Fruit fly (Drosophila melanogaster): ENCODE data around the gene CG46320.

The CG46320 gene

dm6 chr3L:5634188-5634894 is 29.6 kb upstream of the CG46320 start:
- peak; percentile 27 for TF ChIP-seq Dif (GFP tag; optimal IDR thresholded peaks at IDR 0.05; ENCODE audit: partially characterized antibody)
- TF ChIP-seq h (GFP tag; optimal IDR thresholded peaks at IDR 0.05) = no peak
- no peak for TF ChIP-seq tai (GFP tag; optimal IDR thresholded peaks at IDR 0.05)
- TF ChIP-seq dl (GFP tag; optimal IDR thresholded peaks at IDR 0.05; ENCODE audit: insufficient read depth in 1 of 2, partially characterized antibody in 2 of 2) = peak in 1 of 2 experiments; percentile 26
- peak; percentile 66 for TF ChIP-seq Dfd (GFP tag; optimal IDR thresholded peaks at IDR 0.05)
- peak; percentile 78 for TF ChIP-seq psq (GFP tag; optimal IDR thresholded peaks at IDR 0.05)

dm6 chr3L:5635237-5636025 is 28.5 kb upstream of the CG46320 start:
- TF ChIP-seq fru (GFP tag; optimal IDR thresholded peaks at IDR 0.05) = peak; percentile 4
- TF ChIP-seq CrebA (GFP tag; optimal IDR thresholded peaks at IDR 0.05; ENCODE audit: borderline replicate concordance) = no peak
- TF ChIP-seq foxo (GFP tag; optimal IDR thresholded peaks at IDR 0.05) = peak in 1 of 2 experiments; percentile 4

dm6 chr3L:5637477-5637876 is 26.4 kb upstream of the CG46320 start:
- no peak for TF ChIP-seq woc (GFP tag; optimal IDR thresholded peaks at IDR 0.05)
- no peak for TF ChIP-seq Mio (GFP tag; optimal IDR thresholded peaks at IDR 0.05)
- TF ChIP-seq OdsH (GFP tag; optimal IDR thresholded peaks at IDR 0.05) = peak; percentile 43
- no peak for TF ChIP-seq N (GFP tag; optimal IDR thresholded peaks at IDR 0.05)
- TF ChIP-seq fru (GFP tag; optimal IDR thresholded peaks at IDR 0.05) = peak; percentile 65
- TF ChIP-seq sage (GFP tag; optimal IDR thresholded peaks at IDR 0.05) = no peak
- TF ChIP-seq psq (GFP tag; optimal IDR thresholded peaks at IDR 0.05) = peak; percentile 48
- TF ChIP-seq jim (GFP tag; optimal IDR thresholded peaks at IDR 0.05) = no peak
- TF ChIP-seq brk (GFP tag; optimal IDR thresholded peaks at IDR 0.05) = no peak
- peak in 1 of 2 experiments; percentile 61 for TF ChIP-seq foxo (GFP tag; optimal IDR thresholded peaks at IDR 0.05)
- no peak for TF ChIP-seq usp (GFP tag; optimal IDR thresholded peaks at IDR 0.05)
- no peak for TF ChIP-seq Abd-B (GFP tag; optimal IDR thresholded peaks at IDR 0.05)
- no peak for TF ChIP-seq CG32264 (GFP tag; optimal IDR thresholded peaks at IDR 0.05)
- no peak for TF ChIP-seq pan (optimal IDR thresholded peaks at IDR 0.05)
- peak; percentile 25 for TF ChIP-seq CG9705 (GFP tag; optimal IDR thresholded peaks at IDR 0.05)
- TF ChIP-seq dl (GFP tag; optimal IDR thresholded peaks at IDR 0.05; ENCODE audit: insufficient read depth in 1 of 2, partially characterized antibody in 2 of 2) = no peak
- TF ChIP-seq Vsx2 (GFP tag; optimal IDR thresholded peaks at IDR 0.05; ENCODE audit: partially characterized antibody) = no peak
- TF ChIP-seq GATAd (GFP tag; optimal IDR thresholded peaks at IDR 0.05) = no peak
- no peak for TF ChIP-seq CrebA (GFP tag; optimal IDR thresholded peaks at IDR 0.05; ENCODE audit: borderline replicate concordance)
- no peak for TF ChIP-seq Rel (GFP tag; optimal IDR thresholded peaks at IDR 0.05)
- no peak for TF ChIP-seq Rel (tag; optimal IDR thresholded peaks at IDR 0.05)
- TF ChIP-seq Hr78 (GFP tag; optimal IDR thresholded peaks at IDR 0.05) = no peak
- no peak for TF ChIP-seq lola (GFP tag; optimal IDR thresholded peaks at IDR 0.05)
- TF ChIP-seq dsf (GFP tag; optimal IDR thresholded peaks at IDR 0.05; ENCODE audit: borderline replicate concordance) = no peak
- peak; percentile 43 for TF ChIP-seq rgr (GFP tag; optimal IDR thresholded peaks at IDR 0.05)
- TF ChIP-seq Dif (GFP tag; optimal IDR thresholded peaks at IDR 0.05; ENCODE audit: partially characterized antibody) = no peak
- peak; percentile 58 for TF ChIP-seq HLH106 (tag; optimal IDR thresholded peaks at IDR 0.05)
- TF ChIP-seq ey (GFP tag; optimal IDR thresholded peaks at IDR 0.05) = peak; percentile 54
- TF ChIP-seq tai (GFP tag; optimal IDR thresholded peaks at IDR 0.05) = no peak
- TF ChIP-seq br (GFP tag; optimal IDR thresholded peaks at IDR 0.05) = peak; percentile 31
- no peak for TF ChIP-seq Myc (optimal IDR thresholded peaks at IDR 0.05)
- no peak for TF ChIP-seq sv (GFP tag; optimal IDR thresholded peaks at IDR 0.05)
- peak; percentile 63 for TF ChIP-seq Sp1 (GFP tag; optimal IDR thresholded peaks at IDR 0.05)
- TF ChIP-seq Jra (GFP tag; optimal IDR thresholded peaks at IDR 0.05) = no peak
- TF ChIP-seq Hr83 (GFP tag; optimal IDR thresholded peaks at IDR 0.05; ENCODE audit: poor library complexity, severe bottlenecking) = no peak
- no peak for TF ChIP-seq Dfd (GFP tag; optimal IDR thresholded peaks at IDR 0.05)
- TF ChIP-seq dmrt93B (GFP tag; optimal IDR thresholded peaks at IDR 0.05) = peak; percentile 10
- no peak for TF ChIP-seq Hnf4 (GFP tag; optimal IDR thresholded peaks at IDR 0.05)
- TF ChIP-seq h (GFP tag; optimal IDR thresholded peaks at IDR 0.05) = peak; percentile 58
